Fruit fly (Drosophila melanogaster) whole organism, embryonic: ENCODE results near the gene geko.

Source experiments
- Abd-B ChIP-seq: fragments of 200-800 bp; sonication (Bioruptor generic); optimal IDR thresholded peaks from 2 replicates; lab custom pipeline; 2018; ENCODE audit warnings: missing biosample characterization, mild to moderate bottlenecking, missing genetic modification characterization, moderate library complexity
- B-H1 ChIP-seq: fragments of 200-800 bp; sonication (Bioruptor generic); IDR thresholded peaks from 3 replicates; pipeline ENCODE4 v1.3.6; 2022; ENCODE audit warnings: missing biosample characterization, missing genetic modification characterization
- Bdp1 ChIP-seq: fragments of 200-800 bp; sonication (Bioruptor generic); optimal IDR thresholded peaks from 3 replicates; lab custom pipeline; 2016; ENCODE audit warnings: missing biosample characterization, missing genetic modification characterization
- Bteb2 ChIP-seq: fragments of 200-800 bp; sonication (Bioruptor generic); optimal IDR thresholded peaks from 2 replicates; lab custom pipeline; 2016; ENCODE audit warnings: missing biosample characterization, missing genetic modification characterization
- CG13287 ChIP-seq: fragments of 200-800 bp; sonication (Bioruptor generic); IDR thresholded peaks from 2 replicates; pipeline ENCODE4 v1.3.6; 2022; ENCODE audit warnings: missing biosample characterization, missing genetic modification characterization; ENCODE audit not compliant: partially characterized antibody
- CG14050 ChIP-seq: fragments of 200-800 bp; sonication (Bioruptor generic); IDR thresholded peaks from 3 replicates; pipeline ENCODE4 v1.3.6; 2022; ENCODE audit warnings: missing biosample characterization, missing genetic modification characterization
- CG14441 ChIP-seq: fragments of 200-800 bp; sonication (Bioruptor generic); IDR thresholded peaks from 2 replicates; pipeline ENCODE4 v1.3.6; 2022; ENCODE audit warnings: missing biosample characterization, missing genetic modification characterization
- CG15011 ChIP-seq: fragments of 200-800 bp; sonication (Bioruptor generic); optimal IDR thresholded peaks from 3 replicates; lab custom pipeline; 2018; ENCODE audit warnings: missing biosample characterization, mild to moderate bottlenecking, missing genetic modification characterization
- CG15479 ChIP-seq: fragments of 200-800 bp; sonication (Bioruptor generic); optimal IDR thresholded peaks from 3 replicates; lab custom pipeline; 2019; ENCODE audit warnings: missing biosample characterization, mild to moderate bottlenecking, missing genetic modification characterization, moderate library complexity
- CG16813 ChIP-seq: fragments of 200-800 bp; sonication (Bioruptor generic); IDR thresholded peaks from 3 replicates; pipeline ENCODE4 v1.3.6; 2022; ENCODE audit warnings: missing biosample characterization, missing genetic modification characterization; ENCODE audit not compliant: partially characterized antibody
- CG17361 ChIP-seq: fragments of 200-800 bp; sonication (Bioruptor generic); IDR thresholded peaks from 3 replicates; pipeline ENCODE4 v1.3.6; 2022; ENCODE audit warnings: missing biosample characterization, missing genetic modification characterization
- CG2129 ChIP-seq: fragments of 200-800 bp; sonication (Bioruptor generic); IDR thresholded peaks from 2 replicates; pipeline ENCODE4 v1.3.6; 2022; ENCODE audit warnings: missing biosample characterization, missing genetic modification characterization; ENCODE audit not compliant: partially characterized antibody
- CG3065 ChIP-seq: fragments of 200-800 bp; sonication (Bioruptor generic); optimal IDR thresholded peaks from 2 replicates; lab custom pipeline; 2016; ENCODE audit warnings: missing biosample characterization, missing genetic modification characterization
- CG34224 ChIP-seq: fragments of 200-800 bp; sonication (Bioruptor generic); IDR thresholded peaks from 3 replicates; pipeline ENCODE4 v1.3.6; 2022; ENCODE audit warnings: missing biosample characterization, missing genetic modification characterization; ENCODE audit not compliant: partially characterized antibody
- CG3726 ChIP-seq: fragments of 200-800 bp; sonication (Bioruptor generic); IDR thresholded peaks from 3 replicates; pipeline ENCODE4, ENCODE4 v1.3.6; 2022; ENCODE audit warnings: missing biosample characterization, missing genetic modification characterization
- CG42726 ChIP-seq: fragments of 200-800 bp; sonication (Bioruptor generic); IDR thresholded peaks from 2 replicates; pipeline ENCODE4 v1.3.6; 2022; ENCODE audit warnings: missing biosample characterization, missing genetic modification characterization; ENCODE audit not compliant: partially characterized antibody
- CG4707 ChIP-seq: fragments of 200-800 bp; sonication (Bioruptor generic); optimal IDR thresholded peaks from 2 replicates; lab custom pipeline; 2018; ENCODE audit warnings: missing biosample characterization, mild to moderate bottlenecking, missing genetic modification characterization, moderate library complexity
- CG7271 ChIP-seq: fragments of 200-800 bp; sonication (Bioruptor generic); optimal IDR thresholded peaks from 2 replicates; lab custom pipeline; 2018; ENCODE audit warnings: missing biosample characterization, mild to moderate bottlenecking, missing genetic modification characterization, moderate library complexity
- CG8359 ChIP-seq: fragments of 200-800 bp; sonication (Bioruptor generic); optimal IDR thresholded peaks from 2 replicates; lab custom pipeline; 2017; ENCODE audit warnings: missing biosample characterization, mild to moderate bottlenecking, missing genetic modification characterization, borderline replicate concordance
- Camta ChIP-seq: fragments of 200-800 bp; sonication (Bioruptor generic); optimal IDR thresholded peaks from 2 replicates; lab custom pipeline; 2016; ENCODE audit warnings: missing biosample characterization, missing genetic modification characterization
- Hsf ChIP-seq: fragments of 200-800 bp; sonication (Bioruptor generic); optimal IDR thresholded peaks from 3 replicates; lab custom pipeline; 2016; ENCODE audit warnings: missing biosample characterization, missing genetic modification characterization
- MESR4 ChIP-seq: fragments of 200-800 bp; sonication (Bioruptor generic); optimal IDR thresholded peaks from 2 replicates; lab custom pipeline; 2018; ENCODE audit warnings: missing biosample characterization, mild to moderate bottlenecking, missing genetic modification characterization, moderate library complexity
- Neu2 ChIP-seq: fragments of 200-800 bp; sonication (Bioruptor generic); optimal IDR thresholded peaks from 3 replicates; lab custom pipeline; 2016; ENCODE audit warnings: missing biosample characterization, missing genetic modification characterization, borderline replicate concordance
- Nf-YA ChIP-seq: fragments of 200-800 bp; sonication (Bioruptor generic); IDR thresholded peaks from 2 replicates; pipeline ENCODE4 v1.3.6; 2022; ENCODE audit warnings: missing biosample characterization, missing genetic modification characterization
- Opbp ChIP-seq: fragments of 200-800 bp; sonication (Bioruptor generic); IDR thresholded peaks from 3 replicates; pipeline ENCODE4 v1.3.6; 2022; ENCODE audit warnings: missing biosample characterization, missing genetic modification characterization; ENCODE audit not compliant: partially characterized antibody
- Sox100B ChIP-seq: fragments of 200-800 bp; sonication (Bioruptor generic); optimal IDR thresholded peaks from 3 replicates; lab custom pipeline; 2018; ENCODE audit warnings: missing biosample characterization, mild to moderate bottlenecking, missing genetic modification characterization
- Xrp1 ChIP-seq: fragments of 200-800 bp; sonication (Bioruptor generic); IDR thresholded peaks from 2 replicates; pipeline ENCODE4 v1.3.6; 2022; ENCODE audit warnings: missing biosample characterization, missing genetic modification characterization
- amos ChIP-seq: fragments of 200-800 bp; sonication (Bioruptor generic); IDR thresholded peaks from 2 replicates; pipeline ENCODE4 v1.3.6; 2022; ENCODE audit warnings: missing biosample characterization, missing genetic modification characterization; ENCODE audit not compliant: partially characterized antibody
- ara ChIP-seq: fragments of 200-800 bp; sonication (Bioruptor generic); IDR thresholded peaks from 2 replicates; pipeline ENCODE4 v1.3.6; 2022; ENCODE audit warnings: missing biosample characterization, missing genetic modification characterization
- ase ChIP-seq: fragments of 200-800 bp; sonication (Bioruptor generic); IDR thresholded peaks from 3 replicates; pipeline ENCODE4 v1.3.6; 2022; ENCODE audit warnings: missing biosample characterization, missing genetic modification characterization
- bigmax ChIP-seq: fragments of 200-800 bp; sonication (Bioruptor generic); optimal IDR thresholded peaks from 2 replicates; lab custom pipeline; 2018; ENCODE audit warnings: missing biosample characterization, mild to moderate bottlenecking, missing genetic modification characterization
- crc ChIP-seq: fragments of 200-800 bp; sonication (Bioruptor generic); optimal IDR thresholded peaks from 2 replicates; lab custom pipeline; 2016; ENCODE audit warnings: missing biosample characterization, missing genetic modification characterization
- crp ChIP-seq, 2 experiments: fragments of 200-800 bp; sonication (Bioruptor generic); optimal IDR thresholded peaks; 2 replicates in 1 of 2; 3 replicates in 1 of 2; lab custom pipeline; 2017; ENCODE audit warnings: missing biosample characterization in 2 of 2, missing genetic modification characterization in 2 of 2, mild to moderate bottlenecking in 1 of 2, moderate library complexity in 1 of 2
- dm ChIP-seq: fragments of 200-800 bp; sonication (Bioruptor generic); optimal IDR thresholded peaks from 3 replicates; lab custom pipeline; 2016; ENCODE audit warnings: missing biosample characterization, missing genetic modification characterization
- gcm2 ChIP-seq: fragments of 200-800 bp; sonication (Bioruptor generic); optimal IDR thresholded peaks from 2 replicates; lab custom pipeline; 2016; ENCODE audit warnings: missing biosample characterization, missing genetic modification characterization
- h ChIP-seq: fragments of >200 bp; optimal IDR thresholded peaks from 2 replicates; lab custom pipeline; 2017
- ham ChIP-seq: fragments of 200-800 bp; sonication (Bioruptor generic); IDR thresholded peaks from 2 replicates; pipeline ENCODE4 v1.3.6; 2022; ENCODE audit warnings: missing biosample characterization, missing genetic modification characterization
- hkb ChIP-seq, 2 experiments: fragments of 200-800 bp in 1 of 2; fragments of >200 bp in 1 of 2; sonication (Bioruptor generic) in 1 of 2; IDR thresholded peaks in 1 of 2; optimal IDR thresholded peaks in 1 of 2; 2 replicates each; pipeline versions ENCODE4 v1.3.6 to Lab custom; 2017 to 2022; ENCODE audit warnings: missing biosample characterization in 1 of 2, missing genetic modification characterization in 1 of 2
- klu ChIP-seq: fragments of 200-800 bp; sonication (Bioruptor generic); IDR thresholded peaks from 2 replicates; pipeline ENCODE4 v1.3.6; 2022; ENCODE audit warnings: missing biosample characterization, missing genetic modification characterization
- lbe ChIP-seq: fragments of 200-800 bp; sonication (Bioruptor generic); optimal IDR thresholded peaks from 2 replicates; lab custom pipeline; 2016; ENCODE audit warnings: missing biosample characterization, mild to moderate bottlenecking, missing genetic modification characterization
- mirr ChIP-seq: fragments of 200-800 bp; sonication (Bioruptor generic); optimal IDR thresholded peaks from 3 replicates; lab custom pipeline; 2018; ENCODE audit warnings: missing biosample characterization, mild to moderate bottlenecking, missing genetic modification characterization
- otp ChIP-seq: fragments of 200-800 bp; sonication (Bioruptor generic); IDR thresholded peaks from 3 replicates; pipeline ENCODE4, ENCODE4 v1.3.6; 2022; ENCODE audit warnings: missing biosample characterization, missing genetic modification characterization
- peb ChIP-seq: fragments of 200-800 bp; sonication (Bioruptor generic); IDR thresholded peaks from 2 replicates; pipeline ENCODE4 v1.3.6; 2022; ENCODE audit warnings: missing biosample characterization, missing genetic modification characterization
- pum ChIP-seq: fragments of 200-800 bp; sonication (Bioruptor generic); optimal IDR thresholded peaks from 2 replicates; lab custom pipeline; 2016; ENCODE audit warnings: missing biosample characterization, missing genetic modification characterization
- schlank ChIP-seq: fragments of 200-800 bp; sonication (Bioruptor generic); optimal IDR thresholded peaks from 2 replicates; lab custom pipeline; 2018; ENCODE audit warnings: missing biosample characterization, mild to moderate bottlenecking, missing genetic modification characterization
- sens-2 ChIP-seq: fragments of 200-800 bp; sonication (Bioruptor generic); IDR thresholded peaks from 2 replicates; pipeline ENCODE4 v1.3.6; 2022; ENCODE audit warnings: missing biosample characterization, missing genetic modification characterization
- slp2 ChIP-seq: fragments of 200-800 bp; sonication (Bioruptor generic); optimal IDR thresholded peaks from 2 replicates; lab custom pipeline; 2016; ENCODE audit warnings: missing biosample characterization, missing genetic modification characterization
- sr ChIP-seq: fragments of 200-800 bp; sonication (Bioruptor generic); IDR thresholded peaks from 3 replicates; pipeline ENCODE4 v1.3.6; 2022; ENCODE audit warnings: missing biosample characterization, missing genetic modification characterization
- tgo ChIP-seq: fragments of 200-800 bp; sonication (Bioruptor generic); IDR thresholded peaks from 3 replicates; pipeline ENCODE4 v1.3.6; 2022; ENCODE audit warnings: missing biosample characterization, missing genetic modification characterization
- unc-4 ChIP-seq: fragments of 200-800 bp; sonication (Bioruptor generic); IDR thresholded peaks from 2 replicates; pipeline ENCODE4 v1.3.6; 2022; ENCODE audit warnings: missing biosample characterization, missing genetic modification characterization; ENCODE audit not compliant: partially characterized antibody

geko gene

DNA sequence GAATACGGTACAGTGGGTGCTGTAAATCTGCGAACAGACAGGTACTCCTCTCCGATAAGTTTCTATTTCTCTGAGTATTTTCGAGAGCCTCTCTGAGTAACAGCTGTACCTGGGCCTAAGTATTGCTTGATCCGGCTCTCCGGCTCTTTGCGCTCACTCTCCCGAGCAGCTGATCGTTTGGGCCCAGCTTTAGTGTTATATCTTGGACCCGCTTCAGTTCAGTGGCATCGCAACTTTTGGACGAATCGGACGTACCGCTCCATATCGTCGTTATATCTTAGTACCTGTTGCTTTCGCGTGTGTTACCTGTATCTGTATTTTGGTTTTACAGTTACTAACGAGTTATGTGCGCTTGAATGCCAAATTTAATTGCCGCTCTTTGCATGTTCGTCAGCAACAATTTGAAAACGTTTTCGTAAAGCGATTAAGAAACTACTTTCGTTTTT lies at the start of gene geko:
TSS of gene geko (plus strand) at position 219 of the 446 bp plus-strand sequence.
- TF ChIP-seq Xrp1 (GFP tag; lab: Robert Waterston, UW) = 0 out of 2 replicates have a peak, but pooled peaks have one; percentile 8
- no peak for TF ChIP-seq CG3065 (GFP tag; lab: Kevin White, UChicago)
- TF ChIP-seq hkb (optimal IDR thresholded peaks at IDR 0.05; lab: Kevin White, UChicago) = no peak
- peak; percentile 39; the same call in 1 of the 2 replicates for TF ChIP-seq hkb (GFP tag; IDR thresholded peaks at IDR 0.05; lab: Robert Waterston, UW)
- no peak for TF ChIP-seq sr (GFP tag; lab: Robert Waterston, UW)
- peak; percentile 15; the same call in 1 of the 2 replicates for TF ChIP-seq CG2129 (GFP tag; lab: Robert Waterston, UW)
- TF ChIP-seq klu (GFP tag; lab: Robert Waterston, UW) = no peak
- TF ChIP-seq CG14050 (GFP tag; lab: Robert Waterston, UW) = no peak
- TF ChIP-seq h (lab: Kevin White, UChicago) = no peak
- no peak for TF ChIP-seq CG16813 (GFP tag; lab: Robert Waterston, UW)
- no peak for TF ChIP-seq CG7271 (tag; lab: Kevin White, UChicago)
- no peak for TF ChIP-seq sens-2
- TF ChIP-seq unc-4 (GFP tag; lab: Robert Waterston, UW) = no peak
- TF ChIP-seq ase = no peak
- peak; percentile 53; the same call in 2 of the 3 replicates for TF ChIP-seq CG34224 (GFP tag; lab: Robert Waterston, UW)
- no peak for TF ChIP-seq bigmax (GFP tag; lab: Kevin White, UChicago)
- TF ChIP-seq crc (GFP tag; lab: Kevin White, UChicago) = no peak
- no peak for TF ChIP-seq Bdp1 (GFP tag; lab: Kevin White, UChicago)
- TF ChIP-seq CG14441 (GFP tag; lab: Robert Waterston, UW) = no peak
- TF ChIP-seq CG3726 (GFP tag; lab: Robert Waterston, UW) = no peak
- TF ChIP-seq mirr = no peak
- no peak for TF ChIP-seq ham (GFP tag; lab: Robert Waterston, UW)
- no peak for TF ChIP-seq Sox100B
- TF ChIP-seq amos (GFP tag; lab: Robert Waterston, UW) = peak; percentile 34; the same call in 1 of the 2 replicates
- TF ChIP-seq tgo = no peak
- TF ChIP-seq CG8359 (GFP tag; lab: Kevin White, UChicago) = no peak
- no peak for TF ChIP-seq Opbp
- TF ChIP-seq pum = no peak
- TF ChIP-seq ara (GFP tag; lab: Robert Waterston, UW) = no peak
- no peak for TF ChIP-seq Camta
- TF ChIP-seq B-H1 (GFP tag; lab: Robert Waterston, UW) = no peak
- no peak for TF ChIP-seq CG17361 (GFP tag; lab: Robert Waterston, UW)
- TF ChIP-seq schlank (tag; lab: Kevin White, UChicago) = no peak
- no peak for TF ChIP-seq Nf-YA
- TF ChIP-seq Hsf (GFP tag; lab: Kevin White, UChicago) = no peak
- no peak for TF ChIP-seq CG15479 (GFP tag; lab: Kevin White, UChicago)
- TF ChIP-seq CG42726 (GFP tag; lab: Robert Waterston, UW) = peak; percentile 52; the same call in 1 of the 2 replicates
- no peak for TF ChIP-seq slp2
- no peak for TF ChIP-seq CG4707 (GFP tag; lab: Kevin White, UChicago)
- no peak for TF ChIP-seq Neu2 (GFP tag; lab: Kevin White, UChicago)
- TF ChIP-seq otp (GFP tag; lab: Robert Waterston, UW) = 0 out of 3 replicates have a peak, but pooled peaks have one; percentile 47
- no peak for TF ChIP-seq CG15011 (GFP tag; lab: Kevin White, UChicago)
- TF ChIP-seq peb (GFP tag; lab: Robert Waterston, UW) = no peak
- no peak for TF ChIP-seq gcm2 (GFP tag; lab: Kevin White, UChicago)
- TF ChIP-seq Bteb2 (GFP tag; lab: Kevin White, UChicago) = no peak
- TF ChIP-seq CG13287 = peak; percentile 61
- no peak for TF ChIP-seq dm (GFP tag; lab: Kevin White, UChicago)
- TF ChIP-seq crp (GFP tag; optimal IDR thresholded peaks at IDR 0.05; lab: Kevin White, UChicago) = peak in 1 of 2 experiments; percentile 62
- TF ChIP-seq MESR4 = no peak
- TF ChIP-seq lbe = no peak
- TF ChIP-seq Abd-B (GFP tag; lab: Kevin White, UChicago) = no peak
